Worm (Caenorhabditis elegans) whole organism, L3 larva: ENCODE measurements around the gene prcc-1.

Source experiments
- ama-1 ChIP-seq: fragments of 150-350 bp; optimal IDR thresholded peaks from 2 replicates; lab custom pipeline; 2018
- ceh-82 ChIP-seq: fragments of 150-350 bp; optimal IDR thresholded peaks from 2 replicates; lab custom pipeline; 2014; ENCODE audit warnings: missing biosample characterization, missing genetic modification characterization
- elt-3 ChIP-seq, 3 experiments: fragments of 150-350 bp in 1 of 3; sonication (generic microtip) in 2 of 3; optimal IDR thresholded peaks; 2 replicates in 2 of 3; 4 replicates in 1 of 3; lab custom pipeline; 2014 to 2017; ENCODE audit warnings: missing biosample characterization in 3 of 3, missing genetic modification characterization in 3 of 3
- fkh-10 ChIP-seq: sonication (generic microtip); optimal IDR thresholded peaks from 2 replicates; lab custom pipeline; 2017; ENCODE audit warnings: missing biosample characterization, missing genetic modification reagents, missing genetic modification characterization
- fos-1 ChIP-seq: fragments of 150-350 bp; optimal IDR thresholded peaks from 2 replicates; lab custom pipeline; 2014; ENCODE audit warnings: missing biosample characterization, missing genetic modification characterization
- nhr-76 ChIP-seq: fragments of 150-350 bp; sonication (generic microtip); optimal IDR thresholded peaks from 5 replicates; lab custom pipeline; 2014; ENCODE audit warnings: missing biosample characterization, missing genetic modification characterization
- nhr-77 ChIP-seq: fragments of 150-350 bp; optimal IDR thresholded peaks from 2 replicates; lab custom pipeline; 2014; ENCODE audit warnings: missing biosample characterization, missing genetic modification characterization
- skn-1 ChIP-seq: fragments of 150-350 bp; optimal IDR thresholded peaks from 2 replicates; lab custom pipeline; 2014; ENCODE audit warnings: missing biosample characterization, missing genetic modification characterization
- ztf-11 ChIP-seq: fragments of 150-350 bp; optimal IDR thresholded peaks from 2 replicates; lab custom pipeline; 2014; ENCODE audit warnings: missing biosample characterization, missing genetic modification characterization

DNA sequence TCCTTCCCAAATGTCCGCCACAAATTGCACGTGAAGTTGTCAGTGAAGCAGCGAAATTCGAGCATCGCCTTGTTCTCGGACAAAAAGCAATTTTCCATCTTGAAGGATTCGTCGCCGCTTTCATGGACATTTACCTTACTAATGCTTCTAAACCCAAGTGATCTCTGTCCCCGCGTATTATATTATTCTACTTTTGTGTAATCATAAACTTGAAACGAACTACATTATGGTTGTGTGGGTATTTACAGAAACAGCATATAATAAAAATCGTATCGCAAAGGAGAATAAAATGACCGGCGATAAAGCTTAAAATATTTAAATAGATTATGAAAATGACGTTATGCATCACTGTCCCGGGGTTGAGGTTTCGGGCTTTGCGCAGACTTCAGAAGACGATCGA lies 3.2 kb upstream of the prcc-1 start:
- TF ChIP-seq ama-1 (no peak), ztf-11 (no peak), fos-1 (no peak), nhr-77 (tag; lab: Kevin White, UChicago) (no peak), elt-3 (tag; optimal IDR thresholded peaks at IDR 0.05; lab: Kevin White, UChicago) (no peak), ceh-82 (no peak), skn-1 (tag; lab: Kevin White, UChicago) (no peak), fkh-10 (GFP tag; lab: Kevin White, UChicago) (no peak), nhr-76 (tag; lab: Kevin White, UChicago) (no peak)
